Fruit fly (Drosophila melanogaster): ENCODE measurements around the gene GluRIID.

Gene GluRIID

dm6 chr3R:20600109-20600508 lies 52.1 kb downstream of the GluRIID start:
- TF ChIP-seq OdsH (GFP tag; optimal IDR thresholded peaks at IDR 0.05) = no peak
- no peak for TF ChIP-seq fru (GFP tag; optimal IDR thresholded peaks at IDR 0.05)
- TF ChIP-seq Dif (GFP tag; optimal IDR thresholded peaks at IDR 0.05; ENCODE audit: partially characterized antibody) = no peak
- no peak for TF ChIP-seq HLH106 (tag; optimal IDR thresholded peaks at IDR 0.05)
- TF ChIP-seq CG32264 (GFP tag; optimal IDR thresholded peaks at IDR 0.05) = no peak
- no peak for TF ChIP-seq GATAd (GFP tag; optimal IDR thresholded peaks at IDR 0.05)
- TF ChIP-seq woc (GFP tag; optimal IDR thresholded peaks at IDR 0.05) = no peak
- no peak for TF ChIP-seq dmrt93B (GFP tag; optimal IDR thresholded peaks at IDR 0.05)
- TF ChIP-seq Hr78 (GFP tag; optimal IDR thresholded peaks at IDR 0.05) = no peak

Measured in whole organism, wandering third instar larva.